Worm (Caenorhabditis elegans): ENCODE measurements around the gene T15B12.1.

ce11 chrIII:5274715-5275355, 13.1 kb upstream of the T15B12.1 start, which contains the start of the genes daf-41 and toc-1:
- no peak for TF ChIP-seq ets-7 (tag; optimal IDR thresholded peaks at IDR 0.05)
- TF ChIP-seq F13C5.2 (tag; optimal IDR thresholded peaks at IDR 0.05) = peak; percentile 13
- TF ChIP-seq flt-1 (GFP tag; IDR thresholded peaks at IDR 0.05) = no peak
- no peak for TF ChIP-seq pes-1 (GFP tag; IDR thresholded peaks at IDR 0.05)
- no peak for TF ChIP-seq scrt-1 (GFP tag; IDR thresholded peaks at IDR 0.05)
- TF ChIP-seq tbx-11 (GFP tag; IDR thresholded peaks at IDR 0.05) = no peak
- no peak for TF ChIP-seq ama-1 (optimal IDR thresholded peaks at IDR 0.05)
- no peak for TF ChIP-seq aly-1 (tag; optimal IDR thresholded peaks at IDR 0.05)
- TF ChIP-seq hnd-1 (tag; optimal IDR thresholded peaks at IDR 0.05) = no peak
- no peak for TF ChIP-seq tra-4 (tag; optimal IDR thresholded peaks at IDR 0.05)
- no peak for TF ChIP-seq ceh-36 (tag; optimal IDR thresholded peaks at IDR 0.05)

All from whole organism, early embryonic.